Worm (Caenorhabditis elegans): ENCODE measurements around the gene dvc-1.

DNA sequence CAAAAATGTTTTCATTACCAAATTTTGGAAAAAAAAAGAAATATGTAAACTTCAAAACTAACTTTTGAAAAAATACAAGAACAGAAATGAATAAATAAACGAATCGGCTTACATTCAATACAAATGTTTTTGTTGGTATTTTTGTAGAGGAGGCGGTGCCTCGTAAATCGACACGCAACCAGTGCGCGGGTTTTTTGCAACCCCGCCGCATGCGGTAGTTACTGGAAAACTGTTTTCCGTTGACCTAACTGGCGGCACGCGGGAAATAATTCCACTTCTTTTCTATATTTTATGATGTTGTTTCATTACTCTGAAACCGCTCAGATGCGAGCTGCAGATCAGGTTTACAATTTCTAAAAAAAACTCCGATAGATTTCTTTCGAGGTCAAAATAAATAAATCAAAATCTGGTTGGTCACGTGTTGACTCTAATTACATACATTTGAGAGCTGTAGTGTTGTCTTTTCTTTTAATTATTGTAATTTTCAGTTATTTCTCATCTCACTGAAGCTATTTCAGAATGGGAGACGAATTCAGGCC, at the start of gene dvc-1, which contains the start of gene ima-1:
- TF ChIP-seq nfya-1 (tag; optimal IDR thresholded peaks at IDR 0.05) (peak; percentile 75), ama-1 (optimal IDR thresholded peaks at IDR 0.05) (no peak)
